Fruit fly (Drosophila melanogaster): ENCODE data around the gene nAChRbeta3.

nAChRbeta3 gene

DNA sequence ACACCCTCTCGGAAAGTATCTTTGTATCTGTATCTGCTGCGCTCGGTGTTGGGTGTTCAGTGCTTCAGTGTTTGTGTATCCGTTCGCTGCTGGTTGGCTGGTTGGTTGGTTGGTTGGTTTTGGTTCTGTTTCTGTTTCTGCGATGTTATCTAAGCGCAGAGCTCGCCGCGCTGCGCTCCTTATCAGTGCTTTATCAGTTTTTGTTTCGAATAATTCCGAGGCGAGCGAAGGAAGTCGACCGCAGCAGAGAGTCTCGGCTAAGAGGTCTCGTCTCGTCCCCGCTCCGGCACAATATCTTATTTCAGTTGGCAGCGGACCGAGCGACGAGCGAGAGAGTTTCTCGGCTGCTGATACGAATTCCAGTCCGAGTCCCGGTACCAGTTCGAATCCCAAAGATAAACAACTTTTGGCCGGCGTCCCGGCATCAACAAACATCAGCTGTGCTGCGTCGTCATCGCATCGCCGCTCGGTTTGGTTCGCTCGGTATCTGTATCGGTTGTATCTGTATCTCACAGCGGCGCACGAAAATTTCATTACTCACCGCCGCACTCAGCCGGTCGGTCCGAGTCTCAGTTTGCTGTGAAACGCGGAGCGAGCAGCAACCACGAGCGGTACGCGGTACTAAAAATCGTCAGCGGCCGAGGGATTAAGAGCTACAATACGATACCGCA lies 21.6 kb upstream of the nAChRbeta3 start (continued):
- peak; percentile 20 for TF ChIP-seq gsb-n (tag; optimal IDR thresholded peaks at IDR 0.05)
- TF ChIP-seq sens (GFP tag) = peak; percentile 74
- TF ChIP-seq CG16815 (GFP tag; optimal IDR thresholded peaks at IDR 0.05) = no peak
- peak; percentile 77 for TF ChIP-seq exex (tag; optimal IDR thresholded peaks at IDR 0.05)
- TF ChIP-seq CG11504 (tag; optimal IDR thresholded peaks at IDR 0.05) = peak; percentile 43
- TF ChIP-seq pum (GFP tag; optimal IDR thresholded peaks at IDR 0.05) = no peak
- peak; percentile 26 for TF ChIP-seq Atf-2 (GFP tag; optimal IDR thresholded peaks at IDR 0.05)
- TF ChIP-seq slp2 (GFP tag; optimal IDR thresholded peaks at IDR 0.05) = peak; percentile 5
- TF ChIP-seq CG15269 (tag; optimal IDR thresholded peaks at IDR 0.05) = peak; percentile 21
- TF ChIP-seq CG17359 (tag; optimal IDR thresholded peaks at IDR 0.05) = peak; percentile 45
- TF ChIP-seq CG2199 (GFP tag; IDR thresholded peaks at IDR 0.05) = peak; percentile 96
- TF ChIP-seq dan (GFP tag; IDR thresholded peaks at IDR 0.05) = no peak
- no peak for TF ChIP-seq CG17186 (GFP tag; optimal IDR thresholded peaks at IDR 0.05)
- no peak for TF ChIP-seq CG3726 (GFP tag; IDR thresholded peaks at IDR 0.05)
- TF ChIP-seq Sry-β (GFP tag; optimal IDR thresholded peaks at IDR 0.05) = no peak
- TF ChIP-seq CG6854 (GFP tag; optimal IDR thresholded peaks at IDR 0.05) = peak; percentile 38
- peak; percentile 28; the same call in 1 of the 2 replicates for TF ChIP-seq CG1024 (GFP tag; IDR thresholded peaks at IDR 0.05)
- 0 out of 3 replicates have a peak, but pooled peaks have one; percentile 51 for TF ChIP-seq mld (GFP tag; IDR thresholded peaks at IDR 0.05; ENCODE audit: partially characterized antibody)
- TF ChIP-seq CG6791 (GFP tag; IDR thresholded peaks at IDR 0.05; ENCODE audit: partially characterized antibody) = 0 out of 3 replicates have a peak, but pooled peaks have one; percentile 64
- peak; percentile 33 for TF ChIP-seq CG13775 (GFP tag; optimal IDR thresholded peaks at IDR 0.05)
- no peak for TF ChIP-seq CG9876 (GFP tag; optimal IDR thresholded peaks at IDR 0.05)
- no peak for TF ChIP-seq CG4617 (GFP tag; optimal IDR thresholded peaks at IDR 0.05; ENCODE audit: borderline replicate concordance)
- TF ChIP-seq HLH54F (GFP tag; optimal IDR thresholded peaks at IDR 0.05) = no peak
- peak; percentile 28 for TF ChIP-seq CG33557 (GFP tag; optimal IDR thresholded peaks at IDR 0.05)
- peak; percentile 60 for TF ChIP-seq CG3838 (GFP tag; optimal IDR thresholded peaks at IDR 0.05)
- TF ChIP-seq ato (GFP tag; IDR thresholded peaks at IDR 0.05; ENCODE audit: partially characterized antibody) = no peak
- TF ChIP-seq sna (GFP tag; IDR thresholded peaks at IDR 0.05; ENCODE audit: partially characterized antibody) = peak; percentile 57; the same call in 1 of the 2 replicates
- TF ChIP-seq ATbp (GFP tag; optimal IDR thresholded peaks at IDR 0.05) = peak; percentile 23
- TF ChIP-seq Ptx1 (GFP tag; IDR thresholded peaks at IDR 0.05) = no peak
- TF ChIP-seq dmrt11E (tag; optimal IDR thresholded peaks at IDR 0.05) = no peak
- no peak for TF ChIP-seq CG14965 (GFP tag; optimal IDR thresholded peaks at IDR 0.05; ENCODE audit: borderline replicate concordance)
- peak; percentile 91 for TF ChIP-seq CG5180 (GFP tag; optimal IDR thresholded peaks at IDR 0.05)
- TF ChIP-seq Scr (GFP tag; IDR thresholded peaks at IDR 0.05; ENCODE audit: partially characterized antibody) = peak; percentile 50
- TF ChIP-seq stc (GFP tag; IDR thresholded peaks at IDR 0.05) = peak; percentile 25; the same call in 1 of the 2 replicates
- peak; percentile 49 for TF ChIP-seq cwo (GFP tag; optimal IDR thresholded peaks at IDR 0.05)
- TF ChIP-seq CG32767 (GFP tag; IDR thresholded peaks at IDR 0.05) = peak; percentile 61; the same call in 1 of the 2 replicates
- peak; percentile 79 for TF ChIP-seq rib (GFP tag; IDR thresholded peaks at IDR 0.05)
- TF ChIP-seq CG10366 (GFP tag; IDR thresholded peaks at IDR 0.05) = 0 out of 2 replicates have a peak, but pooled peaks have one; percentile 19
- peak; percentile 100 for TF ChIP-seq grn (GFP tag; optimal IDR thresholded peaks at IDR 0.05)
- no peak for TF ChIP-seq sens-2 (GFP tag; IDR thresholded peaks at IDR 0.05)
- TF ChIP-seq ewg (GFP tag; optimal IDR thresholded peaks at IDR 0.05) = peak; percentile 53
- no peak for TF ChIP-seq Neu2 (GFP tag; optimal IDR thresholded peaks at IDR 0.05; ENCODE audit: borderline replicate concordance)
- TF ChIP-seq CG12236 (GFP tag; optimal IDR thresholded peaks at IDR 0.05) = peak; percentile 13
- peak; percentile 63; the same call in 2 of the 3 replicates for TF ChIP-seq HLH4C (GFP tag; IDR thresholded peaks at IDR 0.05; ENCODE audit: partially characterized antibody)
- TF ChIP-seq wek (GFP tag; optimal IDR thresholded peaks at IDR 0.05) = peak; percentile 29
- TF ChIP-seq hb (GFP tag; IDR thresholded peaks at IDR 0.05; ENCODE audit: partially characterized antibody) = no peak
- peak; percentile 83 for TF ChIP-seq sd (tag; optimal IDR thresholded peaks at IDR 0.05)
- TF ChIP-seq CG11093 (GFP tag; IDR thresholded peaks at IDR 0.05) = no peak

Measured in whole organism, embryonic.